Worm (Caenorhabditis elegans): Measurements from ENCODE around the gene cyp-25A4.

The cyp-25A4 gene

ce11 chrIII:3811375-3811924 is 40.4 kb downstream of the cyp-25A4 start (continued):
- peak; percentile 59 for TF ChIP-seq nhr-28 (tag; optimal IDR thresholded peaks at IDR 0.05)
- no peak for TF ChIP-seq ceh-82 (tag; optimal IDR thresholded peaks at IDR 0.05)
- TF ChIP-seq zfp-3 (GFP tag; conservative IDR thresholded peaks at IDR 0.05) = 0 out of 2 replicates have a peak, but pooled peaks have one; percentile 16
- TF ChIP-seq zfp-2 (tag; optimal IDR thresholded peaks at IDR 0.05) = no peak
- no peak for TF ChIP-seq lim-7 (GFP tag; IDR thresholded peaks at IDR 0.05)
- TF ChIP-seq lin-15B (tag; optimal IDR thresholded peaks at IDR 0.05) = no peak
- no peak for TF ChIP-seq dmd-9 (GFP tag; IDR thresholded peaks at IDR 0.05)
- no peak for TF ChIP-seq Y48G9A.11 (GFP tag; IDR thresholded peaks at IDR 0.05)
- no peak for TF ChIP-seq cey-2 (tag; optimal IDR thresholded peaks at IDR 0.05; ENCODE audit: borderline replicate concordance, insufficient read depth)
- no peak for TF ChIP-seq ztf-11 (tag; optimal IDR thresholded peaks at IDR 0.05)
- no peak for TF ChIP-seq lin-38 (GFP tag; IDR thresholded peaks at IDR 0.05)
- TF ChIP-seq hmg-1.1 (GFP tag; IDR thresholded peaks at IDR 0.05) = 0 out of 2 replicates have a peak, but pooled peaks have one; percentile 35
- no peak for TF ChIP-seq daf-12 (tag; optimal IDR thresholded peaks at IDR 0.05)
- no peak for TF ChIP-seq ceh-32 (tag; optimal IDR thresholded peaks at IDR 0.05; ENCODE audit: poor library complexity)

ce11 chrIII:3809008-3809407 is 42.9 kb downstream of the cyp-25A4 start, which contains the start of gene toh-1:
Gene toh-1 (minus strand): TSS chrIII:3809030.
- TF ChIP-seq snpc-4 (tag; optimal IDR thresholded peaks at IDR 0.05) = no peak
- no peak for TF ChIP-seq lin-38 (GFP tag; IDR thresholded peaks at IDR 0.05)
- TF ChIP-seq jun-1 (tag; optimal IDR thresholded peaks at IDR 0.05) = peak; percentile 61
- no peak for TF ChIP-seq nhr-77 (tag; optimal IDR thresholded peaks at IDR 0.05)
- peak; percentile 3 for TF ChIP-seq mes-2 (tag; optimal IDR thresholded peaks at IDR 0.05; ENCODE audit: poor library complexity, severe bottlenecking)
- TF ChIP-seq unc-39 (tag; optimal IDR thresholded peaks at IDR 0.05) = no peak
- TF ChIP-seq nhr-25 (tag; optimal IDR thresholded peaks at IDR 0.05; ENCODE audit: borderline replicate concordance, insufficient read depth) = peak; percentile 67
- peak; percentile 59 for TF ChIP-seq aha-1 (tag)
- TF ChIP-seq mdl-1 (tag; optimal IDR thresholded peaks at IDR 0.05) = peak in 1 of 2 experiments; percentile 35
- no peak for TF ChIP-seq dmd-9 (GFP tag; IDR thresholded peaks at IDR 0.05)

- TF ChIP-seq Y75B8A.6 (GFP tag; IDR thresholded peaks at IDR 0.05) = no peak
- TF ChIP-seq hlh-11 (tag; optimal IDR thresholded peaks at IDR 0.05) = peak; percentile 7
- no peak for TF ChIP-seq lin-13 (GFP tag; optimal IDR thresholded peaks at IDR 0.05)
These were observed 44.3 kb downstream of the cyp-25A4 start for ce11 chrIII:3807590-3807989.

ce11 chrIII:3806883-3807282 is 45.0 kb downstream of the cyp-25A4 start:
- TF ChIP-seq nhr-76 (tag; optimal IDR thresholded peaks at IDR 0.05) (no peak), mdt-29 (GFP tag; IDR thresholded peaks at IDR 0.05) (no peak), aha-1 (tag) (peak; percentile 95), hmg-1.1 (GFP tag; IDR thresholded peaks at IDR 0.05) (no peak)

- TF ChIP-seq ama-1 (optimal IDR thresholded peaks at IDR 0.05) = peak; percentile 9
- peak; percentile 91 for TF ChIP-seq aha-1 (tag)
- no peak for TF ChIP-seq F44E2.7 (GFP tag; IDR thresholded peaks at IDR 0.05)
- no peak for TF ChIP-seq F49E8.2 (tag; optimal IDR thresholded peaks at IDR 0.05; ENCODE audit: borderline replicate concordance)
- peak; percentile 39 for TF ChIP-seq nhr-10 (tag; optimal IDR thresholded peaks at IDR 0.05)
These were observed 47.5 kb downstream of the cyp-25A4 start, which contains the start of gene xbx-5 for ce11 chrIII:3804422-3804821. Gene xbx-5 (minus strand): TSS chrIII:3804477.

ce11 chrIII:3803113-3803512 is 48.8 kb downstream of the cyp-25A4 start:
- TF ChIP-seq zip-2 (tag; optimal IDR thresholded peaks at IDR 0.05) = no peak
- no peak for TF ChIP-seq nhr-48 (tag; optimal IDR thresholded peaks at IDR 0.05)
- no peak for TF ChIP-seq D1046.2 (GFP tag; IDR thresholded peaks at IDR 0.05)
- peak in 1 of 2 experiments; percentile 73 for TF ChIP-seq unc-62 (GFP tag; optimal IDR thresholded peaks at IDR 0.05 in 1 of 2)
- TF ChIP-seq unc-62 (tag; optimal IDR thresholded peaks at IDR 0.05) = no peak
- TF ChIP-seq fos-1 (tag; optimal IDR thresholded peaks at IDR 0.05) = no peak
- peak; percentile 64 for TF ChIP-seq aha-1 (tag)
